Fruit fly (Drosophila melanogaster) whole organism, embryonic: ENCODE measurements around the gene CG34242.

ENCODE experiments used
- CG10209 ChIP-seq: fragments of 200-800 bp; sonication (Bioruptor generic); optimal IDR thresholded peaks from 3 replicates; lab custom pipeline; 2017; ENCODE audit warnings: missing biosample characterization, mild to moderate bottlenecking, missing genetic modification characterization, missing genetic modification reagents
- CG10979 ChIP-seq: fragments of 200-800 bp; sonication (Bioruptor generic); optimal IDR thresholded peaks from 2 replicates; lab custom pipeline; 2018; ENCODE audit warnings: missing biosample characterization, mild to moderate bottlenecking, missing genetic modification characterization, moderate library complexity
- CG11560 ChIP-seq: fragments of 200-800 bp; sonication (Bioruptor generic); IDR thresholded peaks from 3 replicates; pipeline ENCODE4 v1.3.6; 2022; ENCODE audit warnings: missing biosample characterization, missing genetic modification characterization
- CG11723 ChIP-seq: fragments of 200-800 bp; sonication (Bioruptor generic); optimal IDR thresholded peaks from 2 replicates; lab custom pipeline; 2017; ENCODE audit warnings: missing biosample characterization, mild to moderate bottlenecking, missing genetic modification characterization
- CG12391 ChIP-seq: fragments of 200-800 bp; sonication (Bioruptor generic); optimal IDR thresholded peaks from 3 replicates; lab custom pipeline; 2018; ENCODE audit warnings: missing biosample characterization, mild to moderate bottlenecking, missing genetic modification characterization, moderate library complexity
- CG13123 ChIP-seq: fragments of 200-800 bp; sonication (Bioruptor generic); optimal IDR thresholded peaks from 2 replicates; lab custom pipeline; 2016; ENCODE audit warnings: missing biosample characterization, missing genetic modification characterization
- CG13894 ChIP-seq: fragments of 200-800 bp; sonication (Bioruptor generic); optimal IDR thresholded peaks from 3 replicates; lab custom pipeline; 2018; ENCODE audit warnings: missing biosample characterization, mild to moderate bottlenecking, missing genetic modification characterization, moderate library complexity
- CG14965 ChIP-seq: fragments of 200-800 bp; sonication (Bioruptor generic); optimal IDR thresholded peaks from 2 replicates; lab custom pipeline; 2016; ENCODE audit warnings: missing biosample characterization, missing genetic modification characterization, borderline replicate concordance
- CG15073 ChIP-seq: fragments of 200-800 bp; sonication (Bioruptor generic); optimal IDR thresholded peaks from 2 replicates; lab custom pipeline; 2016; ENCODE audit warnings: missing biosample characterization, missing genetic modification characterization
- CG16863 ChIP-seq: fragments of 200-800 bp; sonication (Bioruptor generic); optimal IDR thresholded peaks from 3 replicates; lab custom pipeline; 2016; ENCODE audit warnings: missing biosample characterization, missing genetic modification characterization
- CG17359 ChIP-seq: fragments of 200-800 bp; sonication (Bioruptor generic); optimal IDR thresholded peaks from 3 replicates; lab custom pipeline; 2018; ENCODE audit warnings: missing biosample characterization, mild to moderate bottlenecking, missing genetic modification characterization, moderate library complexity
- CG2199 ChIP-seq: fragments of 200-800 bp; sonication (Bioruptor generic); IDR thresholded peaks from 3 replicates; pipeline ENCODE4 v1.3.6; 2022; ENCODE audit warnings: missing biosample characterization, missing genetic modification characterization
- CG2712 ChIP-seq: fragments of 200-800 bp; optimal IDR thresholded peaks from 3 replicates; lab custom pipeline; 2019; ENCODE audit warnings: missing biosample characterization, mild to moderate bottlenecking, missing genetic modification characterization, moderate library complexity
- CG34422 ChIP-seq: fragments of 200-800 bp; sonication (Bioruptor generic); IDR thresholded peaks from 3 replicates; pipeline ENCODE4 v1.3.6; 2022; ENCODE audit warnings: missing biosample characterization, missing genetic modification characterization
- CG5953 ChIP-seq: fragments of 200-800 bp; sonication (Bioruptor generic); IDR thresholded peaks from 2 replicates; pipeline ENCODE4 v1.3.6; 2022; ENCODE audit warnings: missing biosample characterization, missing genetic modification characterization
- CG6689 ChIP-seq: fragments of 200-800 bp; sonication (Bioruptor generic); IDR thresholded peaks from 2 replicates; pipeline ENCODE4 v1.3.6; 2022; ENCODE audit warnings: missing biosample characterization, missing genetic modification characterization
- CG7839 ChIP-seq: fragments of 200-800 bp; sonication (Bioruptor generic); optimal IDR thresholded peaks from 3 replicates; lab custom pipeline; 2018; ENCODE audit warnings: missing biosample characterization, mild to moderate bottlenecking, missing genetic modification characterization, moderate library complexity
- CG8089 ChIP-seq: fragments of 200-800 bp; sonication (Bioruptor generic); optimal IDR thresholded peaks from 3 replicates; lab custom pipeline; 2016; ENCODE audit warnings: missing biosample characterization, missing genetic modification characterization
- CG8388 ChIP-seq: fragments of 200-800 bp; sonication (Bioruptor generic); optimal IDR thresholded peaks from 2 replicates; lab custom pipeline; 2019; ENCODE audit warnings: missing biosample characterization, mild to moderate bottlenecking, missing genetic modification characterization, moderate library complexity
- CG8944 ChIP-seq: fragments of 200-800 bp; sonication (Bioruptor generic); optimal IDR thresholded peaks from 3 replicates; lab custom pipeline; 2016; ENCODE audit warnings: missing biosample characterization, missing genetic modification characterization
- Dref ChIP-seq: fragments of 200-800 bp; sonication (Bioruptor generic); IDR thresholded peaks from 2 replicates; pipeline ENCODE4 v1.3.6; 2022; ENCODE audit warnings: missing biosample characterization, missing genetic modification characterization
- Eip74EF ChIP-seq, 2 experiments: fragments of 200-800 bp in 1 of 2; fragments of >200 bp in 1 of 2; sonication (Bioruptor generic) in 1 of 2; optimal IDR thresholded peaks; 2 replicates each; lab custom pipeline; 2017 to 2019; ENCODE audit warnings: missing biosample characterization in 2 of 2, missing genetic modification characterization in 2 of 2, mild to moderate bottlenecking in 1 of 2, moderate library complexity in 1 of 2
- Ets97D ChIP-seq: fragments of 200-800 bp; sonication (Bioruptor generic); optimal IDR thresholded peaks from 3 replicates; lab custom pipeline; 2016; ENCODE audit warnings: missing biosample characterization, missing genetic modification characterization
- Fer2 ChIP-seq: fragments of 200-800 bp; sonication (Bioruptor generic); optimal IDR thresholded peaks from 2 replicates; lab custom pipeline; 2018; ENCODE audit warnings: missing biosample characterization, mild to moderate bottlenecking, missing genetic modification characterization, moderate library complexity
- Fer3 ChIP-seq: fragments of 200-800 bp; sonication (Bioruptor generic); optimal IDR thresholded peaks from 2 replicates; lab custom pipeline; 2018; ENCODE audit warnings: missing biosample characterization, mild to moderate bottlenecking, missing genetic modification characterization, moderate library complexity
- Gsc ChIP-seq: fragments of 200-800 bp; sonication (Bioruptor generic); IDR thresholded peaks from 2 replicates; pipeline ENCODE4 v1.3.6; 2022; ENCODE audit warnings: missing biosample characterization, missing genetic modification characterization
- Hmr ChIP-seq: fragments of 200-800 bp; sonication (Bioruptor generic); optimal IDR thresholded peaks from 3 replicates; lab custom pipeline; 2017; ENCODE audit warnings: mild to moderate bottlenecking, missing biosample characterization, missing genetic modification reagents, missing genetic modification characterization
- Lim3 ChIP-seq: fragments of 200-800 bp; sonication (Bioruptor generic); IDR thresholded peaks from 2 replicates; pipeline ENCODE4 v1.3.6; 2022; ENCODE audit warnings: missing biosample characterization, missing genetic modification characterization
- Meics ChIP-seq: fragments of 200-800 bp; sonication (Bioruptor generic); optimal IDR thresholded peaks from 2 replicates; lab custom pipeline; 2017; ENCODE audit warnings: missing biosample characterization, mild to moderate bottlenecking, missing genetic modification characterization
- Myb ChIP-seq: fragments of 200-800 bp; sonication (Bioruptor generic); optimal IDR thresholded peaks from 2 replicates; lab custom pipeline; 2016; ENCODE audit warnings: missing biosample characterization, missing genetic modification characterization
- NC2α ChIP-seq: fragments of 200-800 bp; sonication (Bioruptor generic); optimal IDR thresholded peaks from 2 replicates; lab custom pipeline; 2016; ENCODE audit warnings: missing biosample characterization, missing genetic modification characterization
- Opbp ChIP-seq: fragments of 200-800 bp; sonication (Bioruptor generic); IDR thresholded peaks from 3 replicates; pipeline ENCODE4 v1.3.6; 2022; ENCODE audit warnings: missing biosample characterization, missing genetic modification characterization; ENCODE audit not compliant: partially characterized antibody
- PHDP ChIP-seq: fragments of 200-800 bp; sonication (Bioruptor generic); optimal IDR thresholded peaks from 3 replicates; lab custom pipeline; 2018; ENCODE audit warnings: missing biosample characterization, mild to moderate bottlenecking, missing genetic modification characterization, moderate library complexity
- Scr ChIP-seq: fragments of 200-800 bp; sonication (Bioruptor generic); IDR thresholded peaks from 2 replicates; pipeline ENCODE4 v1.3.6; 2022; ENCODE audit warnings: missing biosample characterization, missing genetic modification characterization; ENCODE audit not compliant: partially characterized antibody
- Side ChIP-seq: fragments of 200-800 bp; sonication (Bioruptor generic); optimal IDR thresholded peaks from 2 replicates; lab custom pipeline; 2016; ENCODE audit warnings: missing biosample characterization, missing genetic modification characterization
- Sin3A ChIP-seq: fragments of >200 bp; optimal IDR thresholded peaks from 2 replicates; lab custom pipeline; 2018
- al ChIP-seq: fragments of 200-800 bp; sonication (Bioruptor generic); IDR thresholded peaks from 2 replicates; pipeline ENCODE4 v1.3.6; 2022; ENCODE audit warnings: missing biosample characterization, missing genetic modification characterization
- amos ChIP-seq: fragments of 200-800 bp; sonication (Bioruptor generic); IDR thresholded peaks from 2 replicates; pipeline ENCODE4 v1.3.6; 2022; ENCODE audit warnings: missing biosample characterization, missing genetic modification characterization; ENCODE audit not compliant: partially characterized antibody
- az2 ChIP-seq: fragments of 200-800 bp; sonication (Bioruptor generic); optimal IDR thresholded peaks from 3 replicates; lab custom pipeline; 2016; ENCODE audit warnings: missing biosample characterization, missing genetic modification characterization
- caup ChIP-seq: fragments of 200-800 bp; sonication (Bioruptor generic); optimal IDR thresholded peaks from 3 replicates; lab custom pipeline; 2017; ENCODE audit warnings: missing biosample characterization, mild to moderate bottlenecking, missing genetic modification characterization, moderate library complexity; ENCODE audit not compliant: severe bottlenecking
- dm ChIP-seq: fragments of 200-800 bp; sonication (Bioruptor generic); optimal IDR thresholded peaks from 3 replicates; lab custom pipeline; 2016; ENCODE audit warnings: missing biosample characterization, missing genetic modification characterization
- insv ChIP-seq, 2 experiments: fragments of 200-800 bp; sonication (Bioruptor generic); optimal IDR thresholded peaks; 3 replicates each; lab custom pipeline; 2016 to 2018; ENCODE audit warnings: missing biosample characterization in 2 of 2, missing genetic modification characterization in 2 of 2
- lola ChIP-seq, 3 experiments: fragments of >200 bp in 2 of 3; fragments of 200-800 bp in 1 of 3; sonication (Bioruptor generic) in 1 of 3; optimal IDR thresholded peaks; 2 replicates each; lab custom pipeline; 2017 to 2019; ENCODE audit warnings: missing biosample characterization in 3 of 3, missing genetic modification characterization in 3 of 3, mild to moderate bottlenecking in 1 of 3, moderate library complexity in 1 of 3
- pzg ChIP-seq: fragments of 200-800 bp; sonication (Bioruptor generic); optimal IDR thresholded peaks from 3 replicates; lab custom pipeline; 2018; ENCODE audit warnings: missing biosample characterization, mild to moderate bottlenecking, missing genetic modification characterization, moderate library complexity
- repo ChIP-seq: fragments of 200-800 bp; sonication (Bioruptor generic); optimal IDR thresholded peaks from 2 replicates; lab custom pipeline; 2016; ENCODE audit warnings: missing biosample characterization, missing genetic modification characterization
- so ChIP-seq: fragments of 200-800 bp; sonication (Bioruptor generic); IDR thresholded peaks from 3 replicates; pipeline ENCODE4 v1.3.6; 2022; ENCODE audit warnings: missing biosample characterization, missing genetic modification characterization
- tna ChIP-seq: fragments of 200-800 bp; sonication (Bioruptor generic); IDR thresholded peaks from 2 replicates; pipeline ENCODE4 v1.3.6; 2022; ENCODE audit warnings: missing biosample characterization, missing genetic modification characterization; ENCODE audit not compliant: partially characterized antibody
- vvl ChIP-seq: fragments of 200-800 bp; sonication (Bioruptor generic); IDR thresholded peaks from 2 replicates; pipeline ENCODE4 v1.3.6; 2022; ENCODE audit warnings: missing biosample characterization, missing genetic modification characterization

CG34242 gene

dm6 chr3L:12503865-12504650, 29.7 kb upstream of the CG34242 start, which contains the start of the genes CG10646 and vih (continued):
- TF ChIP-seq Dref (GFP tag; lab: Robert Waterston, UW) (peak; percentile 60), al (0 out of 2 replicates have a peak, but pooled peaks have one; percentile 29), insv (GFP tag; optimal IDR thresholded peaks at IDR 0.05; lab: Kevin White, UChicago) (peak in 1 of 2 experiments; percentile 39), Eip74EF (GFP tag; optimal IDR thresholded peaks at IDR 0.05; lab: Kevin White, UChicago) (peak in 1 of 2 experiments; percentile 0), CG34422 (GFP tag; lab: Robert Waterston, UW) (peak; percentile 46; the same call in 1 of the 3 replicates), Hmr (GFP tag; lab: Kevin White, UChicago) (peak; percentile 68), Gsc (GFP tag; lab: Robert Waterston, UW) (no peak), CG17359 (tag; lab: Kevin White, UChicago) (peak; percentile 76), CG11560 (tag; lab: Robert Waterston, UW) (no peak), Meics (GFP tag; lab: Kevin White, UChicago) (peak; percentile 70), CG13123 (GFP tag; lab: Kevin White, UChicago) (no peak), CG14965 (no peak), NC2α (no peak), dm (no peak), Fer2 (tag; lab: Kevin White, UChicago) (peak; percentile 28), repo (GFP tag; lab: Kevin White, UChicago) (no peak), lola (GFP tag; optimal IDR thresholded peaks at IDR 0.05; lab: Kevin White, UChicago) (peak in 1 of 3 experiments; percentile 37), CG8944 (GFP tag; lab: Kevin White, UChicago) (no peak), Lim3 (GFP tag; lab: Robert Waterston, UW) (no peak), CG7839 (tag; lab: Kevin White, UChicago) (peak; percentile 53), Side (GFP tag; lab: Kevin White, UChicago) (peak; percentile 33), caup (GFP tag; lab: Kevin White, UChicago) (peak; percentile 47), CG8388 (GFP tag; lab: Kevin White, UChicago) (peak; percentile 26), CG13894 (tag; lab: Kevin White, UChicago) (peak; percentile 18), Myb (GFP tag; lab: Kevin White, UChicago) (peak; percentile 90), so (no peak), CG2712 (tag; lab: Kevin White, UChicago) (peak; percentile 73), vvl (peak; percentile 9; the same call in 1 of the 2 replicates), az2 (GFP tag; lab: Kevin White, UChicago) (peak; percentile 54), CG10209 (GFP tag; lab: Kevin White, UChicago) (peak; percentile 48), Scr (GFP tag; lab: Robert Waterston, UW) (0 out of 2 replicates have a peak, but pooled peaks have one; percentile 26), Sin3A (lab: Kevin White, UChicago) (no peak), CG2199 (GFP tag; lab: Robert Waterston, UW) (no peak), tna (GFP tag; lab: Robert Waterston, UW) (no peak), CG8089 (no peak), CG10979 (tag; lab: Kevin White, UChicago) (peak; percentile 41), amos (GFP tag; lab: Robert Waterston, UW) (no peak; the same call in 1 of the 2 replicates), CG5953 (GFP tag; lab: Robert Waterston, UW) (no peak), Fer3 (tag; lab: Kevin White, UChicago) (peak; percentile 27), CG16863 (GFP tag; lab: Kevin White, UChicago) (no peak), CG11723 (no peak), Ets97D (GFP tag; lab: Kevin White, UChicago) (peak; percentile 88), Opbp (GFP tag; lab: Robert Waterston, UW) (peak; percentile 37; the same call in 1 of the 3 replicates), pzg (GFP tag; lab: Kevin White, UChicago) (peak; percentile 73), CG12391 (tag; lab: Kevin White, UChicago) (peak; percentile 77), CG6689 (peak; percentile 35; the same call in 1 of the 2 replicates), PHDP (tag; lab: Kevin White, UChicago) (peak; percentile 32), CG15073 (GFP tag; lab: Kevin White, UChicago) (no peak)
